Worm (Caenorhabditis elegans): Measurements from ENCODE around the gene trr-1.

ce11 chrII:11637189-11637754 is 38.5 kb downstream of the trr-1 start:
- no peak for TF ChIP-seq ama-1 (optimal IDR thresholded peaks at IDR 0.05)
- TF ChIP-seq sea-1 (GFP tag; conservative IDR thresholded peaks at IDR 0.05): no peak
- TF ChIP-seq F13C5.2 (tag; optimal IDR thresholded peaks at IDR 0.05): no peak
- TF ChIP-seq tbx-37 (GFP tag; conservative IDR thresholded peaks at IDR 0.05): peak; percentile 27; the same call in 1 of the 2 replicates
- no peak for TF ChIP-seq ets-7 (tag; optimal IDR thresholded peaks at IDR 0.05)
- TF ChIP-seq scrt-1 (GFP tag; IDR thresholded peaks at IDR 0.05): no peak
- TF ChIP-seq hmbx-1 (tag; optimal IDR thresholded peaks at IDR 0.05): no peak
- TF ChIP-seq hmg-4 (GFP tag; optimal IDR thresholded peaks at IDR 0.05): no peak
- no peak for TF ChIP-seq tbx-11 (GFP tag; IDR thresholded peaks at IDR 0.05)
- TF ChIP-seq pes-1 (GFP tag; IDR thresholded peaks at IDR 0.05): no peak
- no peak for TF ChIP-seq flt-1 (GFP tag; IDR thresholded peaks at IDR 0.05)
- no peak for TF ChIP-seq tra-4 (tag; optimal IDR thresholded peaks at IDR 0.05)
- TF ChIP-seq aly-1 (tag; optimal IDR thresholded peaks at IDR 0.05): no peak
- TF ChIP-seq B0310.2 (tag; optimal IDR thresholded peaks at IDR 0.05): peak; percentile 1

Data from whole organism, early embryonic.